Worm (Caenorhabditis elegans) whole organism, L3 larva: ENCODE results near the gene str-20.

Experiments
- fkh-10 ChIP-seq: sonication (generic microtip); optimal IDR thresholded peaks from 2 replicates; lab custom pipeline; 2017; ENCODE audit warnings: missing biosample characterization, missing genetic modification reagents, missing genetic modification characterization
- lin-39 ChIP-seq: fragments of 150-350 bp; optimal IDR thresholded peaks from 2 replicates; lab custom pipeline; 2018; ENCODE audit warnings: missing biosample characterization, missing genetic modification reagents, missing genetic modification characterization
- mdl-1 ChIP-seq: fragments of 150-350 bp; optimal IDR thresholded peaks from 2 replicates; lab custom pipeline; 2014; ENCODE audit warnings: missing biosample characterization, missing genetic modification characterization
- tbx-2 ChIP-seq: sonication (generic microtip); optimal IDR thresholded peaks from 2 replicates; lab custom pipeline; 2016; ENCODE audit warnings: mild to moderate bottlenecking, missing genetic modification characterization, missing compliant biosample characterization
- ztf-11 ChIP-seq: fragments of 150-350 bp; optimal IDR thresholded peaks from 2 replicates; lab custom pipeline; 2014; ENCODE audit warnings: missing biosample characterization, missing genetic modification characterization

DNA sequence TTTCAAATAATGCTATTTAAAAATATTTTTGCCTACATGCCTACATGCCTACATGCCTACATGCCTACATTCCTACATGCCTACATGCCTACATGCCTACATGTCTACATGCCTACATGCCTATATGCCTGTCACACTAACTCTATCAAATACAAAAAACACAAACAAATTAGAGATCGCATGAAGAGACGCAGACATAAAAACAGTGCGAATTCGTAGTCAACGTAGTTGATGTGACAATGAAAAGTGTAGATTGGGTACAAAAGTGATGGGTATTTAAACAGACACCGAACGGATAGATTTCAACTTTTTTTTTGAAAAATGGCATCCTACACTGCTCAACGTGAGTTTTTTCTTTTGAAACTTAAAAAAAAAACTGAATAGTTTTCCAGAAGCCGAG, 21.0 kb downstream of the str-20 start, which contains the start of gene R09E12.9:
- TF ChIP-seq mdl-1 (tag; lab: Kevin White, UChicago): no peak
- no peak for TF ChIP-seq ztf-11 (tag; lab: Kevin White, UChicago)
- no peak for TF ChIP-seq lin-39 (tag; lab: Kevin White, UChicago)
- no peak for TF ChIP-seq tbx-2 (tag; lab: Kevin White, UChicago)
- no peak for TF ChIP-seq fkh-10 (GFP tag; lab: Kevin White, UChicago)
